Worm (Caenorhabditis elegans) whole organism, early embryonic: ENCODE measurements around the gene lsy-12.

Experiments used
- B0310.2 ChIP-seq: sonication (generic microtip); optimal IDR thresholded peaks from 2 replicates; lab custom pipeline; 2016; ENCODE audit warnings: mild to moderate bottlenecking, missing genetic modification characterization, missing compliant biosample characterization
- aly-1 ChIP-seq: sonication (generic microtip); optimal IDR thresholded peaks from 2 replicates; lab custom pipeline; 2016; ENCODE audit warnings: missing genetic modification characterization, missing compliant biosample characterization
- ama-1 ChIP-seq: fragments of 150-350 bp; optimal IDR thresholded peaks from 2 replicates; lab custom pipeline; 2014
- ceh-13 ChIP-seq: fragments of 200-800 bp; sonication (Bioruptor generic); optimal IDR thresholded peaks from 2 replicates; lab custom pipeline; 2018; ENCODE audit warnings: mild to moderate bottlenecking, missing genetic modification characterization, missing compliant biosample characterization
- flt-1 ChIP-seq: fragments of 200-800 bp; sonication (Bioruptor generic); IDR thresholded peaks from 2 replicates; pipeline ENCODE4 v1.3.6; 2022; ENCODE audit warnings: missing genetic modification characterization, missing compliant biosample characterization
- hmbx-1 ChIP-seq: sonication (generic microtip); optimal IDR thresholded peaks from 2 replicates; lab custom pipeline; 2016; ENCODE audit warnings: mild to moderate bottlenecking, missing genetic modification characterization, missing compliant biosample characterization
- hnd-1 ChIP-seq: sonication (generic microtip); optimal IDR thresholded peaks from 2 replicates; lab custom pipeline; 2016; ENCODE audit warnings: missing genetic modification characterization, missing compliant biosample characterization
- pes-1 ChIP-seq: fragments of 200-800 bp; sonication (Bioruptor generic); IDR thresholded peaks from 2 replicates; pipeline ENCODE4 v1.3.6; 2022; ENCODE audit warnings: missing genetic modification reagents, missing genetic modification characterization, missing compliant biosample characterization
- scrt-1 ChIP-seq: fragments of 200-800 bp; sonication (Bioruptor generic); IDR thresholded peaks from 2 replicates; pipeline ENCODE4 v1.3.6; 2022; ENCODE audit warnings: missing genetic modification characterization, missing compliant biosample characterization
- sea-1 ChIP-seq: fragments of 200-800 bp; sonication (Bioruptor generic); conservative IDR thresholded peaks from 2 replicates; pipeline ENCODE4 v1.3.6; 2022; ENCODE audit warnings: missing genetic modification characterization, missing compliant biosample characterization
- tbx-11 ChIP-seq: fragments of 200-800 bp; sonication (Bioruptor generic); IDR thresholded peaks from 2 replicates; pipeline ENCODE4 v1.3.6; 2022; ENCODE audit warnings: missing genetic modification characterization, missing compliant biosample characterization
- tbx-37 ChIP-seq: fragments of 200-800 bp; sonication (Bioruptor generic); conservative IDR thresholded peaks from 2 replicates; pipeline ENCODE4 v1.3.6; 2022; ENCODE audit warnings: missing genetic modification reagents, missing genetic modification characterization, missing compliant biosample characterization
- tra-4 ChIP-seq: sonication (generic microtip); optimal IDR thresholded peaks from 2 replicates; lab custom pipeline; 2017; ENCODE audit warnings: missing genetic modification characterization, missing compliant biosample characterization

ce11 chrV:9901119-9901518 lies 41.4 kb upstream of the lsy-12 start:
- TF ChIP-seq ceh-13 (GFP tag; lab: Kevin White, UChicago), result no peak
- TF ChIP-seq hnd-1 (tag; lab: Kevin White, UChicago), result no peak
- no peak for TF ChIP-seq flt-1 (GFP tag; lab: Robert Waterston, UW)
- no peak for TF ChIP-seq hmbx-1 (tag; lab: Kevin White, UChicago)
- TF ChIP-seq pes-1 (GFP tag; lab: Robert Waterston, UW), result no peak
- no peak for TF ChIP-seq tbx-11 (GFP tag; lab: Robert Waterston, UW)
- no peak for TF ChIP-seq ama-1
- no peak for TF ChIP-seq tra-4 (tag; lab: Kevin White, UChicago)
- no peak for TF ChIP-seq B0310.2
- TF ChIP-seq sea-1 (GFP tag; lab: Robert Waterston, UW), result no peak
- TF ChIP-seq tbx-37 (GFP tag; lab: Robert Waterston, UW), result no peak
- TF ChIP-seq scrt-1 (GFP tag; lab: Robert Waterston, UW), result no peak
- TF ChIP-seq aly-1 (tag; lab: Kevin White, UChicago), result no peak
